Fruit fly (Drosophila melanogaster) whole organism, embryonic: ENCODE results near the gene RhoGAP93B.

Source experiments
- B-H2 ChIP-seq: fragments of 200-800 bp; sonication (Bioruptor generic); optimal IDR thresholded peaks from 2 replicates; lab custom pipeline; 2018; ENCODE audit warnings: missing biosample characterization, mild to moderate bottlenecking, missing genetic modification characterization
- BEAF-32 ChIP-seq: fragments of 200-800 bp; sonication (Bioruptor generic); optimal IDR thresholded peaks from 3 replicates; lab custom pipeline; 2017; ENCODE audit warnings: missing biosample characterization, missing genetic modification characterization, mild to moderate bottlenecking, moderate library complexity, missing genetic modification reagents
- C15 ChIP-seq: fragments of 200-800 bp; sonication (Bioruptor generic); IDR thresholded peaks from 3 replicates; pipeline ENCODE4 v1.3.6; 2022; ENCODE audit warnings: missing biosample characterization, missing genetic modification characterization
- CG10267 ChIP-seq: fragments of 200-800 bp; sonication (Bioruptor generic); optimal IDR thresholded peaks from 2 replicates; lab custom pipeline; 2018; ENCODE audit warnings: missing biosample characterization, mild to moderate bottlenecking, missing genetic modification characterization, moderate library complexity
- CG11456 ChIP-seq: fragments of 200-800 bp; sonication (Bioruptor generic); IDR thresholded peaks from 3 replicates; pipeline ENCODE4 v1.3.6; 2022; ENCODE audit warnings: missing biosample characterization, missing genetic modification characterization
- CG12391 ChIP-seq: fragments of 200-800 bp; sonication (Bioruptor generic); optimal IDR thresholded peaks from 3 replicates; lab custom pipeline; 2018; ENCODE audit warnings: missing biosample characterization, mild to moderate bottlenecking, missing genetic modification characterization, moderate library complexity
- CG13624 ChIP-seq: fragments of 200-800 bp; sonication (Bioruptor generic); optimal IDR thresholded peaks from 2 replicates; lab custom pipeline; 2016; ENCODE audit warnings: missing biosample characterization, missing genetic modification characterization
- CG15269 ChIP-seq: fragments of 200-800 bp; sonication (Bioruptor generic); optimal IDR thresholded peaks from 2 replicates; lab custom pipeline; 2018; ENCODE audit warnings: missing biosample characterization, mild to moderate bottlenecking, missing genetic modification characterization, moderate library complexity
- CG15479 ChIP-seq: fragments of 200-800 bp; sonication (Bioruptor generic); optimal IDR thresholded peaks from 3 replicates; lab custom pipeline; 2019; ENCODE audit warnings: missing biosample characterization, mild to moderate bottlenecking, missing genetic modification characterization, moderate library complexity
- CG17385 ChIP-seq: fragments of 200-800 bp; sonication (Bioruptor generic); optimal IDR thresholded peaks from 3 replicates; lab custom pipeline; 2018; ENCODE audit warnings: missing biosample characterization, mild to moderate bottlenecking, missing genetic modification characterization
- CG18262 ChIP-seq: fragments of 200-800 bp; optimal IDR thresholded peaks from 3 replicates; lab custom pipeline; 2019; ENCODE audit warnings: missing biosample characterization, mild to moderate bottlenecking, missing genetic modification characterization, moderate library complexity
- CG2120 ChIP-seq: fragments of 200-800 bp; sonication (Bioruptor generic); optimal IDR thresholded peaks from 3 replicates; lab custom pipeline; 2016; ENCODE audit warnings: missing biosample characterization, missing genetic modification characterization
- CG2678 ChIP-seq: fragments of 200-800 bp; sonication (Bioruptor generic); optimal IDR thresholded peaks from 3 replicates; lab custom pipeline; 2019; ENCODE audit warnings: missing biosample characterization, mild to moderate bottlenecking, missing genetic modification characterization, moderate library complexity
- CG3407 ChIP-seq: fragments of 200-800 bp; sonication (Bioruptor generic); optimal IDR thresholded peaks from 2 replicates; lab custom pipeline; 2018; ENCODE audit warnings: missing biosample characterization, mild to moderate bottlenecking, missing genetic modification characterization
- CG34376 ChIP-seq: fragments of 200-800 bp; sonication (Bioruptor generic); optimal IDR thresholded peaks from 2 replicates; lab custom pipeline; 2018; ENCODE audit warnings: missing biosample characterization, mild to moderate bottlenecking, missing genetic modification characterization
- CG5180 ChIP-seq: fragments of 200-800 bp; sonication (Bioruptor generic); optimal IDR thresholded peaks from 3 replicates; lab custom pipeline; 2017; ENCODE audit warnings: missing biosample characterization, missing genetic modification characterization, mild to moderate bottlenecking, moderate library complexity, missing genetic modification reagents
- CG6254 ChIP-seq: fragments of 200-800 bp; sonication (Bioruptor generic); optimal IDR thresholded peaks from 3 replicates; lab custom pipeline; 2017; ENCODE audit warnings: mild to moderate bottlenecking, missing biosample characterization, missing genetic modification reagents, missing genetic modification characterization
- CG7357 ChIP-seq: fragments of 200-800 bp; sonication (Bioruptor generic); IDR thresholded peaks from 3 replicates; pipeline ENCODE4 v1.3.6; 2022; ENCODE audit warnings: missing biosample characterization, missing genetic modification characterization
- CG7556 ChIP-seq: fragments of 200-800 bp; sonication (Bioruptor generic); optimal IDR thresholded peaks from 2 replicates; lab custom pipeline; 2017; ENCODE audit warnings: missing biosample characterization, mild to moderate bottlenecking, missing genetic modification characterization
- CG7786 ChIP-seq: fragments of 200-800 bp; sonication (Bioruptor generic); optimal IDR thresholded peaks from 2 replicates; lab custom pipeline; 2016; ENCODE audit warnings: missing biosample characterization, missing genetic modification characterization
- Eip74EF ChIP-seq, 2 experiments: fragments of 200-800 bp in 1 of 2; fragments of >200 bp in 1 of 2; sonication (Bioruptor generic) in 1 of 2; optimal IDR thresholded peaks; 2 replicates each; lab custom pipeline; 2017 to 2019; ENCODE audit warnings: missing biosample characterization in 2 of 2, missing genetic modification characterization in 2 of 2, mild to moderate bottlenecking in 1 of 2, moderate library complexity in 1 of 2
- H15 ChIP-seq: fragments of 200-800 bp; sonication (Bioruptor generic); IDR thresholded peaks from 3 replicates; pipeline ENCODE4 v1.3.6; 2022; ENCODE audit warnings: missing biosample characterization, missing genetic modification characterization
- HmgZ ChIP-seq: fragments of 200-800 bp; sonication (Bioruptor generic); optimal IDR thresholded peaks from 2 replicates; lab custom pipeline; 2018; ENCODE audit warnings: missing biosample characterization, mild to moderate bottlenecking, missing genetic modification characterization
- Hmx ChIP-seq: fragments of 200-800 bp; sonication (Bioruptor generic); optimal IDR thresholded peaks from 2 replicates; lab custom pipeline; 2016; ENCODE audit warnings: missing biosample characterization, missing genetic modification characterization
- Hr3 ChIP-seq: fragments of 200-800 bp; sonication (Bioruptor generic); optimal IDR thresholded peaks from 3 replicates; lab custom pipeline; 2016; ENCODE audit warnings: missing biosample characterization, missing genetic modification characterization
- Lim3 ChIP-seq: fragments of 200-800 bp; sonication (Bioruptor generic); IDR thresholded peaks from 2 replicates; pipeline ENCODE4 v1.3.6; 2022; ENCODE audit warnings: missing biosample characterization, missing genetic modification characterization
- Lpt ChIP-seq: fragments of >200 bp; optimal IDR thresholded peaks from 2 replicates; lab custom pipeline; 2018; ENCODE audit warnings: missing biosample characterization, missing genetic modification characterization
- MESR4 ChIP-seq: fragments of 200-800 bp; sonication (Bioruptor generic); optimal IDR thresholded peaks from 2 replicates; lab custom pipeline; 2018; ENCODE audit warnings: missing biosample characterization, mild to moderate bottlenecking, missing genetic modification characterization, moderate library complexity
- Myb ChIP-seq: fragments of 200-800 bp; sonication (Bioruptor generic); optimal IDR thresholded peaks from 2 replicates; lab custom pipeline; 2016; ENCODE audit warnings: missing biosample characterization, missing genetic modification characterization
- NK7.1 ChIP-seq: fragments of 200-800 bp; sonication (Bioruptor generic); optimal IDR thresholded peaks from 3 replicates; lab custom pipeline; 2016; ENCODE audit warnings: missing biosample characterization, missing genetic modification characterization
- Nf-YB ChIP-seq: fragments of 200-800 bp; sonication (Bioruptor generic); optimal IDR thresholded peaks from 3 replicates; lab custom pipeline; 2019; ENCODE audit warnings: missing biosample characterization, mild to moderate bottlenecking, missing genetic modification characterization, moderate library complexity
- Pdp1 ChIP-seq, 2 experiments: fragments of 200-800 bp; sonication (Bioruptor generic); optimal IDR thresholded peaks; 3 replicates each; lab custom pipeline; 2016; ENCODE audit warnings: missing biosample characterization in 2 of 2, missing genetic modification characterization in 2 of 2, mild to moderate bottlenecking in 1 of 2, moderate library complexity in 1 of 2
- Poxn ChIP-seq: fragments of 200-800 bp; sonication (Bioruptor generic); IDR thresholded peaks from 2 replicates; pipeline ENCODE4 v1.3.6; 2022; ENCODE audit warnings: missing biosample characterization, missing genetic modification characterization
- al ChIP-seq: fragments of 200-800 bp; sonication (Bioruptor generic); IDR thresholded peaks from 2 replicates; pipeline ENCODE4 v1.3.6; 2022; ENCODE audit warnings: missing biosample characterization, missing genetic modification characterization
- bcd ChIP-seq: fragments of 200-800 bp; sonication (Bioruptor generic); optimal IDR thresholded peaks from 2 replicates; lab custom pipeline; 2017; ENCODE audit warnings: missing biosample characterization, mild to moderate bottlenecking, missing genetic modification characterization
- bsh ChIP-seq, 2 experiments: fragments of 200-800 bp; sonication (Bioruptor generic); optimal IDR thresholded peaks; 2 replicates each; lab custom pipeline; 2017 to 2018; ENCODE audit warnings: mild to moderate bottlenecking in 2 of 2, missing biosample characterization in 2 of 2, missing genetic modification characterization in 2 of 2, moderate library complexity in 1 of 2
- crol ChIP-seq: fragments of 200-800 bp; sonication (Bioruptor generic); IDR thresholded peaks from 2 replicates; pipeline ENCODE4 v1.3.6; 2022; ENCODE audit warnings: missing biosample characterization, missing genetic modification characterization
- cwo ChIP-seq: fragments of 200-800 bp; sonication (Bioruptor generic); optimal IDR thresholded peaks from 3 replicates; lab custom pipeline; 2017; ENCODE audit warnings: missing biosample characterization, missing genetic modification characterization, mild to moderate bottlenecking, moderate library complexity, missing genetic modification reagents
- da ChIP-seq: fragments of 200-800 bp; sonication (Bioruptor generic); optimal IDR thresholded peaks from 2 replicates; lab custom pipeline; 2016; ENCODE audit warnings: missing biosample characterization, missing genetic modification characterization
- dimm ChIP-seq: fragments of 200-800 bp; sonication (Bioruptor generic); IDR thresholded peaks from 2 replicates; pipeline ENCODE4 v1.3.6; 2022; ENCODE audit warnings: missing biosample characterization, missing genetic modification characterization
- exex ChIP-seq: fragments of 200-800 bp; sonication (Bioruptor generic); optimal IDR thresholded peaks from 4 replicates; lab custom pipeline; 2018; ENCODE audit warnings: missing biosample characterization, mild to moderate bottlenecking, missing genetic modification characterization, moderate library complexity
- gfzf ChIP-seq: fragments of 200-800 bp; sonication (Bioruptor generic); optimal IDR thresholded peaks from 2 replicates; lab custom pipeline; 2016; ENCODE audit warnings: missing biosample characterization, mild to moderate bottlenecking, missing genetic modification characterization, moderate library complexity
- grn ChIP-seq: fragments of 200-800 bp; sonication (Bioruptor generic); optimal IDR thresholded peaks from 3 replicates; lab custom pipeline; 2017; ENCODE audit warnings: missing biosample characterization, missing genetic modification characterization
- gsb-n ChIP-seq: fragments of 200-800 bp; sonication (Bioruptor generic); optimal IDR thresholded peaks from 3 replicates; lab custom pipeline; 2018; ENCODE audit warnings: missing biosample characterization, mild to moderate bottlenecking, missing genetic modification characterization
- ham ChIP-seq: fragments of 200-800 bp; sonication (Bioruptor generic); IDR thresholded peaks from 2 replicates; pipeline ENCODE4 v1.3.6; 2022; ENCODE audit warnings: missing biosample characterization, missing genetic modification characterization
- lab ChIP-seq: fragments of 200-800 bp; sonication (Bioruptor generic); optimal IDR thresholded peaks from 3 replicates; lab custom pipeline; 2017; ENCODE audit warnings: missing biosample characterization, missing genetic modification characterization, mild to moderate bottlenecking, moderate library complexity, missing genetic modification reagents
- mirr ChIP-seq: fragments of 200-800 bp; sonication (Bioruptor generic); optimal IDR thresholded peaks from 3 replicates; lab custom pipeline; 2018; ENCODE audit warnings: missing biosample characterization, mild to moderate bottlenecking, missing genetic modification characterization
- run ChIP-seq: fragments of 200-800 bp; sonication (Bioruptor generic); optimal IDR thresholded peaks from 3 replicates; lab custom pipeline; 2018; ENCODE audit warnings: missing biosample characterization, mild to moderate bottlenecking, missing genetic modification characterization
- scrt ChIP-seq: fragments of 200-800 bp; sonication (Bioruptor generic); optimal IDR thresholded peaks from 2 replicates; lab custom pipeline; 2018; ENCODE audit warnings: missing biosample characterization, mild to moderate bottlenecking, missing genetic modification characterization, moderate library complexity
- sna ChIP-seq: fragments of 200-800 bp; sonication (Bioruptor generic); IDR thresholded peaks from 2 replicates; pipeline ENCODE4 v1.3.6; 2022; ENCODE audit warnings: missing biosample characterization, missing genetic modification characterization; ENCODE audit not compliant: partially characterized antibody
- sr ChIP-seq: fragments of 200-800 bp; sonication (Bioruptor generic); IDR thresholded peaks from 3 replicates; pipeline ENCODE4 v1.3.6; 2022; ENCODE audit warnings: missing biosample characterization, missing genetic modification characterization

Gene RhoGAP93B

dm6 chr3R:21078211-21078610 is 19.4 kb downstream of the RhoGAP93B start (continued):
- TF ChIP-seq CG5180 (GFP tag; lab: Kevin White, UChicago) = no peak
- TF ChIP-seq CG7556 = no peak
- no peak for TF ChIP-seq CG12391 (tag; lab: Kevin White, UChicago)
- TF ChIP-seq CG7786 (GFP tag; lab: Kevin White, UChicago) = no peak
- TF ChIP-seq run (tag; lab: Kevin White, UChicago) = no peak
- TF ChIP-seq CG34376 = peak; percentile 84
- no peak for TF ChIP-seq Hmx (GFP tag; lab: Kevin White, UChicago)
- TF ChIP-seq da = no peak
- TF ChIP-seq Nf-YB = no peak
- TF ChIP-seq CG10267 (tag; lab: Kevin White, UChicago) = no peak
- no peak for TF ChIP-seq Pdp1 (GFP tag; optimal IDR thresholded peaks at IDR 0.05; lab: Kevin White, UChicago)
- TF ChIP-seq CG18262 = no peak
- no peak for TF ChIP-seq CG3407 (GFP tag; lab: Kevin White, UChicago)
- TF ChIP-seq exex (tag; lab: Kevin White, UChicago) = peak; percentile 100
- no peak for TF ChIP-seq ham
- TF ChIP-seq CG2678 (tag; lab: Kevin White, UChicago) = no peak
- no peak for TF ChIP-seq bcd (GFP tag; lab: Kevin White, UChicago)
- TF ChIP-seq CG6254 (GFP tag; lab: Kevin White, UChicago) = no peak
- TF ChIP-seq al (GFP tag; lab: Robert Waterston, UW) = no peak
- TF ChIP-seq gfzf = no peak
- TF ChIP-seq Lpt (GFP tag; lab: Kevin White, UChicago) = no peak
- TF ChIP-seq CG7357 (GFP tag; lab: Robert Waterston, UW) = no peak
- no peak for TF ChIP-seq CG15269
- TF ChIP-seq Lim3 = no peak
- TF ChIP-seq sr = no peak
- TF ChIP-seq BEAF-32 (GFP tag; lab: Kevin White, UChicago) = no peak
- TF ChIP-seq Eip74EF (GFP tag; optimal IDR thresholded peaks at IDR 0.05; lab: Kevin White, UChicago) = no peak
- no peak for TF ChIP-seq scrt (GFP tag; lab: Kevin White, UChicago)
- no peak for TF ChIP-seq C15 (GFP tag; lab: Robert Waterston, UW)
- no peak for TF ChIP-seq Poxn (GFP tag; lab: Robert Waterston, UW)
- TF ChIP-seq B-H2 (GFP tag; lab: Kevin White, UChicago) = no peak
- peak; percentile 99 for TF ChIP-seq grn (GFP tag; lab: Kevin White, UChicago)
- no peak for TF ChIP-seq dimm (GFP tag; lab: Robert Waterston, UW)
- TF ChIP-seq Hr3 = no peak
- peak; percentile 11 for TF ChIP-seq lab (GFP tag; lab: Kevin White, UChicago)
- no peak for TF ChIP-seq CG15479 (GFP tag; lab: Kevin White, UChicago)
- peak; percentile 90 for TF ChIP-seq mirr (GFP tag; lab: Kevin White, UChicago)
- no peak for TF ChIP-seq CG2120
- TF ChIP-seq NK7.1 = no peak
- no peak for TF ChIP-seq CG13624 (GFP tag; lab: Kevin White, UChicago)
- peak; percentile 78; the same call in 1 of the 2 replicates for TF ChIP-seq crol
- TF ChIP-seq cwo = peak; percentile 11
- TF ChIP-seq sna = no peak
- no peak for TF ChIP-seq bsh (GFP tag; optimal IDR thresholded peaks at IDR 0.05; lab: Kevin White, UChicago)
- TF ChIP-seq HmgZ (tag; lab: Kevin White, UChicago) = peak; percentile 53
- TF ChIP-seq H15 (GFP tag; lab: Robert Waterston, UW) = no peak
- TF ChIP-seq MESR4 = no peak
- no peak for TF ChIP-seq CG11456 (GFP tag; lab: Robert Waterston, UW)
- TF ChIP-seq gsb-n = no peak
- TF ChIP-seq Myb = no peak
- TF ChIP-seq CG17385 (GFP tag; lab: Kevin White, UChicago) = no peak
